Worm (Caenorhabditis elegans) whole organism, young adult: ENCODE results near the gene ech-2.
"Not testable (repeated sequence)": the region's sequence is repeated elsewhere in the genome, so short reads cannot be mapped to it uniquely, and the experiment has no call there.

Experiments
- B0019.2 ChIP-seq: fragments of 200-800 bp; sonication (Bioruptor generic); conservative IDR thresholded peaks from 2 replicates; pipeline ENCODE4 v1.3.6; 2022; ENCODE audit warnings: missing genetic modification reagents, missing genetic modification characterization, missing compliant biosample characterization
- B0261.1 ChIP-seq: sonication (generic microtip); optimal IDR thresholded peaks from 2 replicates; lab custom pipeline; 2016; ENCODE audit warnings: mild to moderate bottlenecking, missing genetic modification characterization, moderate library complexity, missing compliant biosample characterization
- B0336.3 ChIP-seq: fragments of 200-800 bp; sonication (Bioruptor generic); IDR thresholded peaks from 2 replicates; pipeline ENCODE4 v1.3.6; 2022; ENCODE audit warnings: missing genetic modification characterization, missing compliant biosample characterization
- D2030.7 ChIP-seq: fragments of 200-800 bp; sonication (Bioruptor generic); IDR thresholded peaks from 2 replicates; pipeline ENCODE4 v1.3.6; 2022; ENCODE audit warnings: missing genetic modification reagents, missing genetic modification characterization, missing compliant biosample characterization
- F33H1.4 ChIP-seq: fragments of 200-800 bp; sonication (Bioruptor generic); IDR thresholded peaks from 2 replicates; pipeline ENCODE4 v1.3.6; 2022; ENCODE audit warnings: missing genetic modification reagents, missing genetic modification characterization, missing compliant biosample characterization
- K11D2.4 ChIP-seq: fragments of 200-800 bp; sonication (Bioruptor generic); IDR thresholded peaks from 2 replicates; pipeline ENCODE4 v1.3.6; 2022; ENCODE audit warnings: missing genetic modification reagents, missing genetic modification characterization, missing compliant biosample characterization
- Y53F4B.3 ChIP-seq: fragments of 200-800 bp; sonication (Bioruptor generic); IDR thresholded peaks from 2 replicates; pipeline ENCODE4 v1.3.6; 2022; ENCODE audit warnings: missing genetic modification reagents, missing genetic modification characterization, missing compliant biosample characterization
- akir-1 ChIP-seq: fragments of 200-800 bp; sonication (Bioruptor generic); optimal IDR thresholded peaks from 2 replicates; lab custom pipeline; 2018; ENCODE audit warnings: mild to moderate bottlenecking, missing genetic modification characterization, moderate library complexity, missing compliant biosample characterization
- attf-6 ChIP-seq: fragments of 200-800 bp; sonication (Bioruptor generic); IDR thresholded peaks from 2 replicates; pipeline ENCODE4 v1.3.6; 2022; ENCODE audit warnings: missing genetic modification reagents, missing genetic modification characterization, missing compliant biosample characterization
- ceh-100 ChIP-seq: fragments of 200-800 bp; sonication (Bioruptor generic); IDR thresholded peaks from 2 replicates; pipeline ENCODE4 v1.3.6; 2022; ENCODE audit warnings: missing genetic modification reagents, missing genetic modification characterization, missing compliant biosample characterization
- ceh-79 ChIP-seq: sonication (generic microtip); optimal IDR thresholded peaks from 2 replicates; lab custom pipeline; 2017; ENCODE audit warnings: mild to moderate bottlenecking, missing genetic modification characterization, missing compliant biosample characterization
- ceh-91 ChIP-seq: fragments of 200-800 bp; sonication (Bioruptor generic); IDR thresholded peaks from 2 replicates; pipeline ENCODE4 v1.3.6; 2022; ENCODE audit warnings: missing genetic modification reagents, missing genetic modification characterization, missing compliant biosample characterization
- dox-1 ChIP-seq: fragments of 200-800 bp; sonication (Bioruptor generic); IDR thresholded peaks from 2 replicates; pipeline ENCODE4 v1.3.6; 2022; ENCODE audit warnings: missing genetic modification reagents, missing genetic modification characterization, missing compliant biosample characterization
- dpl-1 ChIP-seq: fragments of 150-350 bp; optimal IDR thresholded peaks from 2 replicates; lab custom pipeline; 2014; ENCODE audit warnings: missing biosample characterization, missing genetic modification reagents, missing genetic modification characterization
- efl-1 ChIP-seq: fragments of 150-350 bp; optimal IDR thresholded peaks from 2 replicates; lab custom pipeline; 2014; ENCODE audit warnings: missing biosample characterization, missing genetic modification reagents, missing genetic modification characterization
- lag-1 ChIP-seq: fragments of 200-800 bp; sonication (Bioruptor generic); IDR thresholded peaks from 2 replicates; pipeline ENCODE4 v1.3.6; 2022; ENCODE audit warnings: missing genetic modification reagents, missing genetic modification characterization, missing compliant biosample characterization
- let-526 ChIP-seq: fragments of 200-800 bp; sonication (Bioruptor generic); IDR thresholded peaks from 2 replicates; pipeline ENCODE4 v1.3.6; 2022; ENCODE audit warnings: missing genetic modification reagents, missing genetic modification characterization, missing compliant biosample characterization
- lin-26 ChIP-seq: fragments of 200-800 bp; sonication (Bioruptor generic); IDR thresholded peaks from 2 replicates; pipeline ENCODE4 v1.3.6; 2022; ENCODE audit warnings: missing genetic modification reagents, missing genetic modification characterization, missing compliant biosample characterization
- lin-35 ChIP-seq, 3 experiments: fragments of 150-350 bp in 2 of 3; sonication (generic microtip) in 1 of 3; optimal IDR thresholded peaks; 2 replicates each; lab custom pipeline; 2014 to 2018; ENCODE audit warnings: missing biosample characterization in 3 of 3, missing genetic modification characterization in 3 of 3, missing genetic modification reagents in 3 of 3
- lin-54 ChIP-seq: fragments of 200-800 bp; sonication (Bioruptor generic); optimal IDR thresholded peaks from 2 replicates; lab custom pipeline; 2018; ENCODE audit warnings: mild to moderate bottlenecking, missing genetic modification characterization, missing compliant biosample characterization
- lsl-1 ChIP-seq: fragments of 200-800 bp; sonication (Bioruptor generic); optimal IDR thresholded peaks from 2 replicates; lab custom pipeline; 2018; ENCODE audit warnings: mild to moderate bottlenecking, missing genetic modification characterization, moderate library complexity, missing compliant biosample characterization
- lsy-27 ChIP-seq: sonication (generic microtip); optimal IDR thresholded peaks from 2 replicates; lab custom pipeline; 2017; ENCODE audit warnings: missing genetic modification characterization, mild to moderate bottlenecking, missing compliant biosample characterization, antibody characterized with exemption, missing genotype, borderline replicate concordance; ENCODE audit not compliant: insufficient read depth
- madf-3 ChIP-seq: fragments of 200-800 bp; sonication (Bioruptor generic); IDR thresholded peaks from 2 replicates; pipeline ENCODE4 v1.3.6; 2022; ENCODE audit warnings: missing genetic modification reagents, missing genetic modification characterization, missing compliant biosample characterization
- madf-8 ChIP-seq: fragments of 200-800 bp; sonication (Bioruptor generic); conservative IDR thresholded peaks from 2 replicates; pipeline ENCODE4 v1.3.6; 2022; ENCODE audit warnings: missing genetic modification reagents, missing genetic modification characterization, missing compliant biosample characterization
- mcd-1 ChIP-seq: fragments of 200-800 bp; sonication (Bioruptor generic); IDR thresholded peaks from 2 replicates; pipeline ENCODE4 v1.3.6; 2022; ENCODE audit warnings: missing genetic modification reagents, missing genetic modification characterization, missing compliant biosample characterization
- mxl-1 ChIP-seq: sonication (generic microtip); optimal IDR thresholded peaks from 2 replicates; lab custom pipeline; 2016; ENCODE audit warnings: missing genetic modification characterization, missing compliant biosample characterization
- nfya-2 ChIP-seq: fragments of 200-800 bp; sonication (Bioruptor generic); IDR thresholded peaks from 2 replicates; pipeline ENCODE4 v1.3.6; 2022; ENCODE audit warnings: missing genetic modification reagents, missing genetic modification characterization, missing compliant biosample characterization
- nfyb-1 ChIP-seq: fragments of 200-800 bp; sonication (Bioruptor generic); IDR thresholded peaks from 2 replicates; pipeline ENCODE4 v1.3.6; 2022; ENCODE audit warnings: missing genetic modification reagents, missing genetic modification characterization, missing compliant biosample characterization
- nhr-120 ChIP-seq: fragments of 200-800 bp; sonication (Bioruptor generic); IDR thresholded peaks from 2 replicates; pipeline ENCODE4 v1.3.6; 2022; ENCODE audit warnings: missing genetic modification characterization, missing compliant biosample characterization
- nhr-27 ChIP-seq: fragments of 200-800 bp; sonication (Bioruptor generic); optimal IDR thresholded peaks from 2 replicates; lab custom pipeline; 2018; ENCODE audit warnings: mild to moderate bottlenecking, missing genetic modification characterization, moderate library complexity, missing compliant biosample characterization
- nhr-90 ChIP-seq: sonication (generic microtip); optimal IDR thresholded peaks from 2 replicates; lab custom pipeline; 2016; ENCODE audit warnings: missing genotype, mild to moderate bottlenecking, missing genetic modification characterization, missing compliant biosample characterization
- pbrm-1 ChIP-seq: fragments of 200-800 bp; sonication (Bioruptor generic); IDR thresholded peaks from 2 replicates; pipeline ENCODE4 v1.3.6; 2022; ENCODE audit warnings: missing genetic modification reagents, missing genetic modification characterization, missing compliant biosample characterization
- pha-4 ChIP-seq: fragments of 150-350 bp; sonication (generic microtip); optimal IDR thresholded peaks from 2 replicates; lab custom pipeline; 2014; ENCODE audit warnings: missing biosample characterization, missing genetic modification reagents, missing genetic modification characterization
- rcor-1 ChIP-seq: fragments of 200-800 bp; sonication (Bioruptor generic); IDR thresholded peaks from 2 replicates; pipeline ENCODE4 v1.3.6; 2022; ENCODE audit warnings: missing genetic modification reagents, missing genetic modification characterization, missing compliant biosample characterization
- rpc-1 ChIP-seq, 2 experiments: fragments of 150-350 bp in 1 of 2; sonication (generic microtip) in 1 of 2; optimal IDR thresholded peaks; 2 replicates each; lab custom pipeline; 2014 to 2018; ENCODE audit warnings: missing biosample characterization in 1 of 2, missing genetic modification characterization in 1 of 2, missing genetic modification reagents in 1 of 2, missing genotype in 1 of 2
- sea-2 ChIP-seq: fragments of 200-800 bp; sonication (Bioruptor generic); IDR thresholded peaks from 2 replicates; pipeline ENCODE4 v1.3.6; 2022; ENCODE audit warnings: missing genetic modification characterization, missing compliant biosample characterization
- snpc-3.4 ChIP-seq: sonication (generic microtip); optimal IDR thresholded peaks from 2 replicates; lab custom pipeline; 2017; ENCODE audit warnings: missing genetic modification characterization, mild to moderate bottlenecking, missing compliant biosample characterization, antibody characterized with exemption, moderate library complexity, missing genotype, missing genetic modification reagents
- snpc-4 ChIP-seq, 5 experiments: fragments of 150-350 bp in 1 of 5; sonication (generic microtip) in 4 of 5; optimal IDR thresholded peaks; 2 replicates each; lab custom pipeline; 2014 to 2018; ENCODE audit warnings: missing genetic modification characterization in 5 of 5, missing biosample characterization in 3 of 5, antibody characterized with exemption in 2 of 5, mild to moderate bottlenecking in 2 of 5, missing compliant biosample characterization in 2 of 5, missing genotype in 2 of 5, moderate library complexity in 2 of 5, missing genetic modification reagents in 1 of 5
- tbp1 ChIP-seq: fragments of 200-800 bp; sonication (Bioruptor generic); optimal IDR thresholded peaks from 2 replicates; lab custom pipeline; 2018; ENCODE audit warnings: mild to moderate bottlenecking, missing genetic modification characterization, missing compliant biosample characterization
- tlf-1 ChIP-seq: fragments of 200-800 bp; sonication (Bioruptor generic); optimal IDR thresholded peaks from 2 replicates; lab custom pipeline; 2018; ENCODE audit warnings: mild to moderate bottlenecking, missing genetic modification characterization, missing compliant biosample characterization
- unc-130 ChIP-seq: sonication (generic microtip); optimal IDR thresholded peaks from 2 replicates; lab custom pipeline; 2016; ENCODE audit warnings: missing genetic modification reagents, missing genetic modification characterization, missing compliant biosample characterization
- unc-62 ChIP-seq: fragments of 150-350 bp; optimal IDR thresholded peaks from 2 replicates; lab custom pipeline; 2014; ENCODE audit warnings: missing biosample characterization, missing genetic modification reagents, missing genetic modification characterization

The ech-2 gene

DNA sequence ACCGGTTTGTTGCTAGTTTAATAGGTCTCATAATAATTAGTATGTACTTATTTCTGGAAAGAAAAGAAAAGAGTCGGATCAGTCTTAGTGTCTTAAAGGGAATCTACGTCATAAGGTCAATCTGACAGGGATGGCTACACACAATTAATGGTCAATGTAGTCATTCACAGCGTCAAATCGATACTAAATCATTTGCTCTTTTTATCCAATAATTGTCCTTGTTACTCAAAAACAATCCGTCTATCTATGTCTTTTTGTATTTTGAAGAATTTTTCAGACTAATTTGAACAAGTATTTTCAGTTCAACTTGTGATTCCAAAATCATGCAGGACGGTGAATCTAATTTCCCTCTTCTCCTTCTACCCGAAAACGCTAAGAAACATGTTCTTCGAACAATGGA is 17.5 kb downstream of the ech-2 start, which contains the start of gene fbxb-3:
Gene fbxb-3 (plus strand): TSS at position 301 of the 400 bp plus-strand sequence.
- TF ChIP-seq rpc-1 (optimal IDR thresholded peaks at IDR 0.05; lab: Kevin White, UChicago) (no peak), rpc-1 (tag; optimal IDR thresholded peaks at IDR 0.05; lab: Kevin White, UChicago) (no peak), let-526 (GFP tag; lab: Robert Waterston, UW) (no peak)

DNA sequence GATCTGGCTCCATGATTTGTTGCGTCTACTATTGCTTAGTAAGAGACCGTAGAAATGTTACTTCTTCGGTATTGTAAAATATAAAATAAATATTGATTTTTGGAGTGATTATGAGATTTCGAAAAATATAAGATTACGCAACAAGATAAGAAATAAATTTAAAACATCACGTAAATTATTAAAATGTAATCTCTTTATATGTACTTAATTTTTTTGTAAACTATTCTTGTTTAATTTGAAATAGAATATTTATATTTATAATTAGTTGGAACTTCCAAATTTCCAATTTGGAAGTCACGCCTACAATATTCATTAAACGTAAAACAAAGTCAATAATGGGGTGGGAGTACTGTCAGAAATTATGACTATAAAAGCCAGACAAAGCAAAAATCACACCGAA is 22.7 kb downstream of the ech-2 start, which contains the start of gene M117.4:
Gene M117.4 (minus strand): TSS at position 101 of the 400 bp plus-strand sequence.
- TF ChIP-seq lag-1 (GFP tag; lab: Robert Waterston, UW) = no peak
- TF ChIP-seq mcd-1 = no peak
- no peak for TF ChIP-seq Y53F4B.3 (GFP tag; lab: Robert Waterston, UW)
- TF ChIP-seq lsy-27 = no peak
- no peak for TF ChIP-seq lin-26 (GFP tag; lab: Robert Waterston, UW)
- TF ChIP-seq mxl-1 (tag; lab: Kevin White, UChicago) = no peak
- no peak for TF ChIP-seq pha-4 (tag; lab: Kevin White, UChicago)
- TF ChIP-seq nfya-2 = no peak

DNA sequence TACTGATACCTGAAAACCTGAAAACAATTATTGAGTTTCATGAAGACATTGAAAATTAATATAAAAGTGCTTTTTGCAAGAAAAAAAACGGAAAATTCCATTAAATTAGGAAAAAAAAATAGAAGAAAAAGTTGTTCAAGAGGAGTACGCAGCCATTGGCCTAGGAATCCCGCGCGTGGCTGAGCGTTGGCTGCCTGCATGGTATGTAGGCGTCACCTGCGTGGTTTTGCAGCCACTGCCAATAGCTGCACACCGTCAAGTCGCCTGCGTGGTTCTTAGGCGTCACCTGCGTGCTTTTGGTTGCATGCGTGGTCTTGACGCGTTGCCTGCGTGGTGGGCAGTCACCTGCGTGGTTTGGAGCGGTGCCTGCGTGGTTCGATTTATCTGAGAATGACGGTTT is 28.1 kb downstream of the ech-2 start, which contains the start of gene M117.6:
Gene M117.6 (minus strand): TSS at position 101 of the 400 bp plus-strand sequence.
- TF ChIP-seq akir-1 (GFP tag; lab: Kevin White, UChicago); nhr-27; sea-2: not testable (repeated sequence)

DNA sequence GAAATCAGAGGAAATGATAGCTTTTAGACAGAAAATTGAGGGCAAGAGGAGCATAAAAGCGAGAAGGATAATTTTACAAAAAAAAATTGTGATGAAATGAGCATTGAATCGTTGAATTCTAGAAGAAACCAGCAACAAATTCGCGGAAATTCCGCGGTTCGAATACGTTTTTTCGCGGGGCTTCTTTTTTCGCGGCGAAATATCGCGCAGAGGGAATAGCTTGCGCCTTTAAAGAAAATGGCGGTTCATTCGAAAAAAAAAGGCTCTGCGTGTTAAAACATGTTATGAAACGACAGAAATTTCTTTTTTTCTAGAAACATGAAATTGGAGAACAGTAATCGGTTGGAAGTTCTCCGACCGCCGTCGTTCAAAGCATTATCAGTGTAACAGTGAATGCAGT is 33.7 kb downstream of the ech-2 start:
- peak; percentile 50; the same call in 1 of the 2 replicates for TF ChIP-seq rcor-1 (GFP tag; lab: Robert Waterston, UW)
- no peak for TF ChIP-seq nhr-120 (GFP tag; lab: Robert Waterston, UW)
- peak; percentile 96 for TF ChIP-seq efl-1
- peak; percentile 94 for TF ChIP-seq dpl-1 (GFP tag; lab: Kevin White, UChicago)
- no peak for TF ChIP-seq B0261.1
- no peak for TF ChIP-seq ceh-79 (tag; lab: Kevin White, UChicago)
- peak; percentile 76; the same call in 1 of the 2 replicates for TF ChIP-seq B0019.2
- TF ChIP-seq dox-1 (GFP tag; lab: Robert Waterston, UW) = peak; percentile 54; the same call in 1 of the 2 replicates
- peak; percentile 49; the same call in 1 of the 2 replicates for TF ChIP-seq attf-6
- TF ChIP-seq unc-130 = peak; percentile 36
- peak; percentile 74; the same call in 1 of the 2 replicates for TF ChIP-seq madf-3
- TF ChIP-seq tlf-1 (GFP tag; lab: Kevin White, UChicago) = peak; percentile 65
- peak; percentile 96 for TF ChIP-seq ceh-91
- peak; percentile 73 for TF ChIP-seq lsl-1 (GFP tag; lab: Kevin White, UChicago)
- no peak for TF ChIP-seq nhr-90 (tag; lab: Kevin White, UChicago)
- peak; percentile 56; the same call in 1 of the 2 replicates for TF ChIP-seq pbrm-1 (GFP tag; lab: Robert Waterston, UW)
- TF ChIP-seq ceh-100 (GFP tag; lab: Robert Waterston, UW) = peak; percentile 51; the same call in 1 of the 2 replicates
- TF ChIP-seq tbp1 (GFP tag; lab: Kevin White, UChicago) = no peak
- peak in 2 of 3 experiments; percentile 42 to 61 for TF ChIP-seq lin-35 (GFP tag; optimal IDR thresholded peaks at IDR 0.05; lab: Kevin White, UChicago)
- no peak for TF ChIP-seq unc-62 (GFP tag; lab: Kevin White, UChicago)
- TF ChIP-seq F33H1.4 (GFP tag; lab: Robert Waterston, UW) = peak; percentile 94
- TF ChIP-seq D2030.7 (GFP tag; lab: Robert Waterston, UW) = peak; percentile 95
- TF ChIP-seq nfyb-1 (GFP tag; lab: Robert Waterston, UW) = no peak
- TF ChIP-seq snpc-3.4 (tag; lab: Kevin White, UChicago) = peak; percentile 64
- TF ChIP-seq snpc-4 (GFP tag; optimal IDR thresholded peaks at IDR 0.05; lab: Kevin White, UChicago) = no peak
- peak in 2 of 4 experiments; percentile 19 to 28 for TF ChIP-seq snpc-4 (tag; optimal IDR thresholded peaks at IDR 0.05; lab: Kevin White, UChicago)
- TF ChIP-seq B0336.3 (GFP tag; lab: Robert Waterston, UW) = no peak
- peak; percentile 90 for TF ChIP-seq madf-8
- peak; percentile 81 for TF ChIP-seq lin-54 (GFP tag; lab: Kevin White, UChicago)
- no peak for TF ChIP-seq K11D2.4
